Worm (Caenorhabditis elegans) whole organism, L1 larva: ENCODE results near the gene C45B2.3.

Experiments used
- C04F5.9 ChIP-seq: sonication (generic microtip); optimal IDR thresholded peaks from 2 replicates; lab custom pipeline; 2016; ENCODE audit warnings: missing genetic modification characterization, missing compliant biosample characterization
- C16A3.4 ChIP-seq: fragments of 150-350 bp; optimal IDR thresholded peaks from 2 replicates; lab custom pipeline; 2014; ENCODE audit warnings: missing biosample characterization, missing genetic modification characterization
- Y116A8C.19 ChIP-seq: sonication (generic microtip); optimal IDR thresholded peaks from 2 replicates; lab custom pipeline; 2016; ENCODE audit warnings: missing compliant biosample characterization, missing genetic modification characterization, borderline replicate concordance
- blmp-1 ChIP-seq: fragments of 150-350 bp; optimal IDR thresholded peaks from 2 replicates; lab custom pipeline; 2014; ENCODE audit warnings: missing biosample characterization, missing genetic modification characterization
- ceh-63 ChIP-seq: fragments of 200-800 bp; sonication (Bioruptor generic); optimal IDR thresholded peaks from 2 replicates; lab custom pipeline; 2018; ENCODE audit warnings: mild to moderate bottlenecking, missing genetic modification characterization, missing compliant biosample characterization
- ceh-82 ChIP-seq, 3 experiments: fragments of 150-350 bp in 1 of 3; sonication (generic microtip) in 2 of 3; optimal IDR thresholded peaks; 2 replicates each; lab custom pipeline; 2014 to 2017; ENCODE audit warnings: missing biosample characterization in 3 of 3, missing genetic modification characterization in 3 of 3
- ceh-88 ChIP-seq: fragments of 200-800 bp; sonication (Bioruptor generic); IDR thresholded peaks from 2 replicates; pipeline ENCODE4 v1.3.6; 2022; ENCODE audit warnings: missing genetic modification characterization, missing compliant biosample characterization
- ceh-90 ChIP-seq: sonication (generic microtip); optimal IDR thresholded peaks from 2 replicates; lab custom pipeline; 2016; ENCODE audit warnings: missing genetic modification characterization, missing compliant biosample characterization
- ces-1 ChIP-seq: fragments of 150-350 bp; optimal IDR thresholded peaks from 2 replicates; lab custom pipeline; 2014; ENCODE audit warnings: missing biosample characterization, missing genetic modification reagents, missing genetic modification characterization
- efl-1 ChIP-seq, 4 experiments: fragments of 150-350 bp; optimal IDR thresholded peaks in 3 of 4; peaks in 1 of 4; 1 replicate in 1 of 4; 2 replicates in 3 of 4; lab custom pipeline; 2014; ENCODE audit warnings: missing biosample characterization in 2 of 4, missing genetic modification characterization in 2 of 4, missing genetic modification reagents in 2 of 4
- egl-13 ChIP-seq: sonication (generic microtip); optimal IDR thresholded peaks from 2 replicates; lab custom pipeline; 2016; ENCODE audit warnings: missing genotype, missing genetic modification reagents, missing genetic modification characterization, missing compliant biosample characterization
- egl-27 ChIP-seq, 2 experiments: fragments of 150-350 bp in 1 of 2; sonication (generic microtip); optimal IDR thresholded peaks; 3 replicates each; lab custom pipeline; 2017 to 2018; ENCODE audit warnings: missing biosample characterization in 2 of 2, missing genetic modification characterization in 2 of 2, missing genetic modification reagents in 2 of 2
- elt-2 ChIP-seq: sonication (generic microtip); optimal IDR thresholded peaks from 2 replicates; lab custom pipeline; 2016; ENCODE audit warnings: missing genetic modification characterization, mild to moderate bottlenecking, inconsistent platforms, missing compliant biosample characterization, missing genetic modification reagents
- elt-3 ChIP-seq, 6 experiments: fragments of 150-350 bp in 1 of 6; sonication (generic microtip); optimal IDR thresholded peaks; 2 replicates each; lab custom pipeline; 2017 to 2018; ENCODE audit warnings: missing biosample characterization in 6 of 6, missing genetic modification characterization in 6 of 6, inconsistent platforms in 1 of 6
- fos-1 ChIP-seq: fragments of 150-350 bp; optimal IDR thresholded peaks from 2 replicates; lab custom pipeline; 2014; ENCODE audit warnings: missing biosample characterization, missing genetic modification characterization
- irx-1 ChIP-seq: sonication (generic microtip); optimal IDR thresholded peaks from 2 replicates; lab custom pipeline; 2016; ENCODE audit warnings: missing genetic modification characterization, missing compliant biosample characterization
- jun-1 ChIP-seq: fragments of 150-350 bp; optimal IDR thresholded peaks from 2 replicates; lab custom pipeline; 2014; ENCODE audit warnings: missing biosample characterization, missing genetic modification reagents, missing genetic modification characterization
- lin-13 ChIP-seq: fragments of 150-350 bp; optimal IDR thresholded peaks from 2 replicates; lab custom pipeline; 2014; ENCODE audit warnings: missing biosample characterization, missing genetic modification reagents, missing genetic modification characterization
- lin-35 ChIP-seq, 2 experiments: fragments of 150-350 bp; optimal IDR thresholded peaks; 2 replicates each; lab custom pipeline; 2014; ENCODE audit warnings: missing biosample characterization in 2 of 2, missing genetic modification characterization in 2 of 2, missing genetic modification reagents in 2 of 2
- lin-39 ChIP-seq: fragments of 150-350 bp; optimal IDR thresholded peaks from 2 replicates; lab custom pipeline; 2014; ENCODE audit warnings: missing biosample characterization, missing genetic modification reagents, missing genetic modification characterization
- lir-3 ChIP-seq: sonication (generic microtip); optimal IDR thresholded peaks from 2 replicates; lab custom pipeline; 2016; ENCODE audit warnings: mild to moderate bottlenecking, missing genetic modification characterization, moderate library complexity, missing compliant biosample characterization; ENCODE audit not compliant: poor library complexity
- lsy-2 ChIP-seq, 2 experiments: fragments of 150-350 bp; optimal IDR thresholded peaks; 2 replicates each; lab custom pipeline; 2014; ENCODE audit warnings: missing biosample characterization in 2 of 2, missing genetic modification characterization in 2 of 2
- mef-2 ChIP-seq: fragments of 150-350 bp; optimal IDR thresholded peaks from 2 replicates; lab custom pipeline; 2014; ENCODE audit warnings: missing biosample characterization, missing genetic modification characterization
- mep-1 ChIP-seq: fragments of 150-350 bp; optimal IDR thresholded peaks from 2 replicates; lab custom pipeline; 2014; ENCODE audit warnings: missing biosample characterization, missing genetic modification characterization
- nhr-20 ChIP-seq: sonication (generic microtip); optimal IDR thresholded peaks from 2 replicates; lab custom pipeline; 2016; ENCODE audit warnings: mild to moderate bottlenecking, missing genetic modification characterization, missing compliant biosample characterization
- nhr-71 ChIP-seq: sonication (generic microtip); optimal IDR thresholded peaks from 2 replicates; lab custom pipeline; 2016; ENCODE audit warnings: mild to moderate bottlenecking, missing genetic modification characterization, moderate library complexity, missing compliant biosample characterization
- nhr-77 ChIP-seq: fragments of 150-350 bp; optimal IDR thresholded peaks from 2 replicates; lab custom pipeline; 2014; ENCODE audit warnings: missing biosample characterization, missing genetic modification characterization
- nhr-84 ChIP-seq: sonication (generic microtip); optimal IDR thresholded peaks from 2 replicates; lab custom pipeline; 2017; ENCODE audit warnings: missing biosample characterization, missing genetic modification characterization
- nhr-85 ChIP-seq: sonication (generic microtip); peaks from one replicate; lab custom pipeline; 2016; ENCODE audit warnings: missing genetic modification characterization, inconsistent platforms, missing compliant biosample characterization
- nhr-90 ChIP-seq: sonication (generic microtip); optimal IDR thresholded peaks from 2 replicates; lab custom pipeline; 2016; ENCODE audit warnings: mild to moderate bottlenecking, missing genetic modification characterization, missing compliant biosample characterization; ENCODE audit not compliant: poor library complexity
- pag-3 ChIP-seq: sonication (generic microtip); optimal IDR thresholded peaks from 2 replicates; lab custom pipeline; 2017; ENCODE audit warnings: missing genetic modification characterization, mild to moderate bottlenecking, missing compliant biosample characterization, antibody characterized with exemption, borderline replicate concordance; ENCODE audit not compliant: insufficient read depth
- pax-3 ChIP-seq: fragments of 200-800 bp; sonication (Bioruptor generic); optimal IDR thresholded peaks from 2 replicates; lab custom pipeline; 2018; ENCODE audit warnings: mild to moderate bottlenecking, missing genetic modification characterization, moderate library complexity, missing compliant biosample characterization
- rnt-1 ChIP-seq: sonication (generic microtip); optimal IDR thresholded peaks from 2 replicates; lab custom pipeline; 2016; ENCODE audit warnings: mild to moderate bottlenecking, missing genetic modification characterization, moderate library complexity, missing compliant biosample characterization
- snu-23 ChIP-seq: sonication (generic microtip); optimal IDR thresholded peaks from 2 replicates; lab custom pipeline; 2016; ENCODE audit warnings: missing genetic modification characterization, missing compliant biosample characterization
- sptf-1 ChIP-seq: fragments of 150-350 bp; optimal IDR thresholded peaks from 2 replicates; lab custom pipeline; 2014; ENCODE audit warnings: missing biosample characterization, missing genetic modification characterization
- sup-37 ChIP-seq: fragments of 200-800 bp; sonication (Bioruptor generic); optimal IDR thresholded peaks from 2 replicates; lab custom pipeline; 2018; ENCODE audit warnings: mild to moderate bottlenecking, missing genetic modification characterization, missing compliant biosample characterization
- swsn-7 ChIP-seq: sonication (generic microtip); optimal IDR thresholded peaks from 2 replicates; lab custom pipeline; 2016; ENCODE audit warnings: missing genetic modification characterization, missing compliant biosample characterization
- tbx-2 ChIP-seq: sonication (generic microtip); optimal IDR thresholded peaks from 2 replicates; lab custom pipeline; 2016; ENCODE audit warnings: missing genetic modification characterization, missing compliant biosample characterization
- unc-30 ChIP-seq: sonication (generic microtip); optimal IDR thresholded peaks from 2 replicates; lab custom pipeline; 2017; ENCODE audit warnings: missing biosample characterization, missing genetic modification characterization
- unc-62 ChIP-seq: fragments of 150-350 bp; optimal IDR thresholded peaks from 2 replicates; lab custom pipeline; 2014; ENCODE audit warnings: missing biosample characterization, missing genetic modification reagents, missing genetic modification characterization
- vab-15 ChIP-seq: sonication (generic microtip); optimal IDR thresholded peaks from 2 replicates; lab custom pipeline; 2017; ENCODE audit warnings: missing genotype, mild to moderate bottlenecking, missing genetic modification characterization, missing compliant biosample characterization
- xbp-1 ChIP-seq: sonication (generic microtip); optimal IDR thresholded peaks from 2 replicates; lab custom pipeline; 2016; ENCODE audit warnings: missing genetic modification characterization, missing compliant biosample characterization
- zag-1 ChIP-seq: fragments of 150-350 bp; optimal IDR thresholded peaks from 2 replicates; lab custom pipeline; 2014; ENCODE audit warnings: missing biosample characterization, missing genetic modification characterization
- zip-4 ChIP-seq: fragments of 200-800 bp; sonication (Bioruptor generic); optimal IDR thresholded peaks from 2 replicates; lab custom pipeline; 2018; ENCODE audit warnings: mild to moderate bottlenecking, missing genetic modification characterization, moderate library complexity, missing compliant biosample characterization
- ztf-11 ChIP-seq, 2 experiments: sonication (generic microtip); optimal IDR thresholded peaks; 2 replicates each; lab custom pipeline; 2016 to 2017; ENCODE audit warnings: missing genetic modification characterization in 2 of 2, missing biosample characterization in 1 of 2, missing compliant biosample characterization in 1 of 2
- ztf-4 ChIP-seq: fragments of 150-350 bp; optimal IDR thresholded peaks from 2 replicates; lab custom pipeline; 2014; ENCODE audit warnings: missing biosample characterization, missing genetic modification characterization

The C45B2.3 gene

DNA sequence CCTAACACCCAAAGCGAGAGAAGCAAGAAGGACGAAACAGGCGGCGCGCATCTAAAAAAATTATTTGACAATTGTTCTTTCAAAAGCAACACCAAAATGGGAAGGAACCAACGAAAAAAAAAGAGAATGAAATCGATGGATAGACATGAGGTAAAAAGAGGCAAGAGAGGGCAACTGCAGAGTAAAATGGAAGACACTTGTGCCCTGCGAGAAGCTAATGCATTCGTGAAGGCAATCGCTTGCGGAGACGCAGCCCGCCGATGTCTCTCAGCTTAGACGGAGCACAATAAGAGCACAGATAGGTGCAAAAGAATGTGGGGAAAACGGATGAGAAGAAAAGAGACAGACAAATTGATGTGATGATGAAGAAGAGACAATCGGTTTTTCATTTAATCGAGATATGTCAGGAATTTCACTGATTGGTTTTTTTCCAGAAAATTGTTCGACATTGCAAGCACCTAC lies 45.5 kb downstream of the C45B2.3 start, which contains the start of gene C15H9.9 (continued):
- no peak for TF ChIP-seq ceh-63 (GFP tag; lab: Kevin White, UChicago)
- no peak for TF ChIP-seq unc-30 (tag; lab: Kevin White, UChicago)
- no peak for TF ChIP-seq elt-3 (tag; optimal IDR thresholded peaks at IDR 0.05; lab: Kevin White, UChicago)
- TF ChIP-seq zip-4: no peak
- no peak for TF ChIP-seq jun-1 (tag; lab: Kevin White, UChicago)
- TF ChIP-seq ces-1 (GFP tag; lab: Kevin White, UChicago): no peak
- no peak for TF ChIP-seq fos-1 (tag; lab: Kevin White, UChicago)
- no peak for TF ChIP-seq sup-37 (GFP tag; lab: Kevin White, UChicago)
- TF ChIP-seq lin-13: no peak
- no peak for TF ChIP-seq mef-2 (tag; lab: Kevin White, UChicago)
- peak; percentile 26 for TF ChIP-seq snu-23
- TF ChIP-seq zag-1 (tag; lab: Kevin White, UChicago): no peak
- peak; percentile 44 for TF ChIP-seq rnt-1
- no peak for TF ChIP-seq lin-39
- peak in 1 of 2 experiments; percentile 30 for TF ChIP-seq lsy-2 (tag; optimal IDR thresholded peaks at IDR 0.05; lab: Kevin White, UChicago)
- no peak for TF ChIP-seq nhr-84 (tag; lab: Kevin White, UChicago)
- TF ChIP-seq vab-15: no peak
- TF ChIP-seq mep-1: no peak
- no peak for TF ChIP-seq C16A3.4 (tag; lab: Kevin White, UChicago)
- no peak for TF ChIP-seq ztf-11 (tag; optimal IDR thresholded peaks at IDR 0.05; lab: Kevin White, UChicago)
- TF ChIP-seq sptf-1 (tag; lab: Kevin White, UChicago): no peak
- no peak for TF ChIP-seq lir-3 (tag; lab: Kevin White, UChicago)
- TF ChIP-seq pag-3 (tag; lab: Kevin White, UChicago): no peak
- peak; percentile 25 for TF ChIP-seq swsn-7 (tag; lab: Kevin White, UChicago)
- TF ChIP-seq elt-2: no peak
- no peak for TF ChIP-seq ceh-90 (tag; lab: Kevin White, UChicago)
- no peak for TF ChIP-seq Y116A8C.19 (tag; lab: Kevin White, UChicago)
- no peak for TF ChIP-seq ztf-4 (tag; lab: Kevin White, UChicago)
- TF ChIP-seq nhr-90 (tag; lab: Kevin White, UChicago): no peak
- no peak for TF ChIP-seq pax-3 (tag; lab: Kevin White, UChicago)

- TF ChIP-seq swsn-7 (tag; lab: Kevin White, UChicago): no peak
- TF ChIP-seq elt-3 (tag; optimal IDR thresholded peaks at IDR 0.05; lab: Kevin White, UChicago): peak in 2 of 6 experiments; percentile 7 to 52
- TF ChIP-seq efl-1 (optimal IDR thresholded peaks at IDR 0.05; lab: Kevin White, UChicago): no peak
- TF ChIP-seq efl-1 (GFP tag; optimal IDR thresholded peaks at IDR 0.05 in 1 of 2; lab: Kevin White, UChicago): no peak
- TF ChIP-seq nhr-85: peak; percentile 59
These were observed 46.0 kb downstream of the C45B2.3 start for ce11 chrX:6128773-6129172.

- no peak for TF ChIP-seq unc-62 (GFP tag; lab: Kevin White, UChicago)
- no peak for TF ChIP-seq vab-15
- TF ChIP-seq ceh-88 (GFP tag; lab: Robert Waterston, UW): no peak
- peak; percentile 1 for TF ChIP-seq nhr-20 (tag; lab: Kevin White, UChicago)
- TF ChIP-seq snu-23: no peak
- TF ChIP-seq ztf-4 (tag; lab: Kevin White, UChicago): no peak
- TF ChIP-seq nhr-77 (tag; lab: Kevin White, UChicago): peak; percentile 42
- no peak for TF ChIP-seq blmp-1 (tag; lab: Kevin White, UChicago)
- no peak for TF ChIP-seq egl-27 (tag; optimal IDR thresholded peaks at IDR 0.05; lab: Kevin White, UChicago)
- TF ChIP-seq swsn-7 (tag; lab: Kevin White, UChicago): no peak
- TF ChIP-seq irx-1 (tag; lab: Kevin White, UChicago): no peak
- TF ChIP-seq tbx-2 (tag; lab: Kevin White, UChicago): no peak
- TF ChIP-seq ceh-82 (tag; optimal IDR thresholded peaks at IDR 0.05; lab: Kevin White, UChicago): no peak
- TF ChIP-seq zag-1 (tag; lab: Kevin White, UChicago): no peak
- TF ChIP-seq egl-13 (tag; lab: Kevin White, UChicago): no peak
- TF ChIP-seq nhr-71 (tag; lab: Kevin White, UChicago): peak; percentile 15
- no peak for TF ChIP-seq pag-3 (tag; lab: Kevin White, UChicago)
- TF ChIP-seq lir-3 (tag; lab: Kevin White, UChicago): no peak
- no peak for TF ChIP-seq efl-1 (optimal IDR thresholded peaks at IDR 0.05; lab: Kevin White, UChicago)
- TF ChIP-seq efl-1 (GFP tag; optimal IDR thresholded peaks at IDR 0.05 in 1 of 2; lab: Kevin White, UChicago): peak in 1 of 2 experiments; percentile 27
- no peak for TF ChIP-seq mef-2 (tag; lab: Kevin White, UChicago)
- TF ChIP-seq C04F5.9 (tag; lab: Kevin White, UChicago): no peak
- peak in 1 of 2 experiments; percentile 19 for TF ChIP-seq lin-35 (GFP tag; optimal IDR thresholded peaks at IDR 0.05; lab: Kevin White, UChicago)
- TF ChIP-seq nhr-90 (tag; lab: Kevin White, UChicago): no peak
- TF ChIP-seq mep-1: no peak
- peak; percentile 53 for TF ChIP-seq elt-2
- TF ChIP-seq lsy-2 (tag; optimal IDR thresholded peaks at IDR 0.05; lab: Kevin White, UChicago): no peak
- no peak for TF ChIP-seq sup-37 (GFP tag; lab: Kevin White, UChicago)
- TF ChIP-seq xbp-1: no peak
These were observed 46.5 kb downstream of the C45B2.3 start for ce11 chrX:6129277-6129676.
